Worm (Caenorhabditis elegans): Measurements from ENCODE around the gene C36A4.10.
"Not testable (repeated sequence)": the region's sequence is repeated elsewhere in the genome, so short reads cannot be mapped to it uniquely, and the experiment has no call there.

DNA sequence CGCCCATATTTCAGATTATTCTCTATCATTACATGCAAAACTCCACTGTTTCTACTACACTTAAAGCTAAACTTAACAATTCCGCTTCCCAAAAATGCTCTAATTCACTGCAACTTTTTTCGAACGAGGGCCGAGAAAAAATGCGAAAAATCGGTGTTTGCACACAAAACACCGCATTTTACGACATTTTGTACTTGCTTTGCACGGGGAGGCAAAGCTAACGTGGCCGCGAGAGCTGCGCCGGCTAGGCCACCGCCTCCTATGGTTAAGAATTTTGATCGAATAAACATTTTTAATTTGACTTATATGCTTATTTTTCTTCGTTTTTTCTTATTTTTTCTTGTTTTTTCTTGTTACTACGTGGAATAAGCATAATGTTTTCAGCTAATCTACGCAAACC lies 23.6 kb upstream of the C36A4.10 start:
- TF ChIP-seq elt-1 (tag; optimal IDR thresholded peaks at IDR 0.05); nhr-6 (tag; optimal IDR thresholded peaks at IDR 0.05); mdl-1 (tag; optimal IDR thresholded peaks at IDR 0.05); ztf-11 (tag; optimal IDR thresholded peaks at IDR 0.05); snpc-4 (tag; optimal IDR thresholded peaks at IDR 0.05); skn-1 (tag; optimal IDR thresholded peaks at IDR 0.05); ceh-82 (tag; optimal IDR thresholded peaks at IDR 0.05); lin-39 (tag; optimal IDR thresholded peaks at IDR 0.05); nhr-12 (tag; optimal IDR thresholded peaks at IDR 0.05); unc-62 (GFP tag; optimal IDR thresholded peaks at IDR 0.05); ama-1 (optimal IDR thresholded peaks at IDR 0.05); egl-27 (tag; optimal IDR thresholded peaks at IDR 0.05); ZK546.5 (tag; optimal IDR thresholded peaks at IDR 0.05); nhr-21 (tag; optimal IDR thresholded peaks at IDR 0.05): not testable (repeated sequence)

Data from whole organism, L2 larva.